Worm (Caenorhabditis elegans): ENCODE results near the gene F14H12.7.

Gene F14H12.7

DNA sequence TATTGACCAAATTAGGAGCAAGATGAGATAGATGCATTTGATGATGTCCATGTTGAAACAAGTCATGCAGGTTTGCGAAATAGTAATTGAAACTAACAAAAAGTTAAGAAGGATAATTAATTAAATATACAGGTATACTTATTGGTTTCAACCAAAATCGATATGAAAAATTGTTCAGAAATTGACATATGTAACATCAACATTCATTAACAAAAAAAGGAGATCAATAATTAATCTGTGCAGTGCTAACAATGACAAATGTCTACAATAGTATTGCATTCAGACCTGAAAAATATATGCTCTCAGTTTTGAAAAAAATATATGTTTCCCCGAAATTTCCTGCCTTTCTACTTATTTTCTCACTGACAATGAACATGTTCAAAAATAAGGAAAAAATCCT lies 6.4 kb upstream of the F14H12.7 start, which contains the start of gene R160.4:
TSS of gene R160.4 (minus strand) at position 101 of the 400 bp plus-strand sequence.
- no peak for TF ChIP-seq ceh-82 (tag; optimal IDR thresholded peaks at IDR 0.05)
- no peak for TF ChIP-seq jun-1 (tag; optimal IDR thresholded peaks at IDR 0.05)
- TF ChIP-seq F16B12.6 (tag; optimal IDR thresholded peaks at IDR 0.05): no peak
- TF ChIP-seq ces-1 (GFP tag; optimal IDR thresholded peaks at IDR 0.05): no peak
- no peak for TF ChIP-seq fos-1 (tag; optimal IDR thresholded peaks at IDR 0.05)
- TF ChIP-seq lin-39 (tag; optimal IDR thresholded peaks at IDR 0.05): no peak
- no peak for TF ChIP-seq ceh-63 (GFP tag; optimal IDR thresholded peaks at IDR 0.05)
- no peak for TF ChIP-seq hlh-4 (tag; optimal IDR thresholded peaks at IDR 0.05)
- TF ChIP-seq snpc-4 (tag; optimal IDR thresholded peaks at IDR 0.05): no peak
- TF ChIP-seq C34B4.2 (tag; optimal IDR thresholded peaks at IDR 0.05): no peak
- TF ChIP-seq nhr-28 (tag; optimal IDR thresholded peaks at IDR 0.05): no peak
- TF ChIP-seq egl-27 (tag; optimal IDR thresholded peaks at IDR 0.05): no peak

DNA sequence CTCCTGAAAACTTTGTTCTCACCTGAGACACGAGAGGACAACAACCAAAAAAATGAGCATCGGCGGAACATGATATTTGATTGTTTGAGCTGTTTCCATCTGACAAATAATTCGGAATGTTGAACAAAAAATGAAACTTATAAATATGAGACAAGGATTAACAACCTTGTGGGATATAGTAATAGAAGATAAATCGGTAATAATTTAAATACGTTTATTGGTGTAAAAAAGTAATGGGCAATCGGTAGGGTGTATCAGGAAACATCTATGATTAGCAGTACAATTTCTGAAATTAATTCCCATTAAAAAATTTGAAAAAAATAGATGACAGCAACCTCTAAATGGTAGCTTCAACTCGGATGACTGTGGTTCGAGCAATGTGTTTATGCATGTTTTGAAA lies 5.0 kb upstream of the F14H12.7 start, which contains the start of gene R160.10:
TSS of gene R160.10 (minus strand) at position 101 of the 400 bp plus-strand sequence.
- TF ChIP-seq tlp-1 (tag; optimal IDR thresholded peaks at IDR 0.05): no peak
- no peak for TF ChIP-seq irx-1 (tag; optimal IDR thresholded peaks at IDR 0.05)
- no peak for TF ChIP-seq jun-1 (tag; optimal IDR thresholded peaks at IDR 0.05)
- no peak for TF ChIP-seq unc-62 (GFP tag; optimal IDR thresholded peaks at IDR 0.05)
- no peak for TF ChIP-seq ama-1 (optimal IDR thresholded peaks at IDR 0.05)
- TF ChIP-seq skn-1 (tag; optimal IDR thresholded peaks at IDR 0.05): no peak

DNA sequence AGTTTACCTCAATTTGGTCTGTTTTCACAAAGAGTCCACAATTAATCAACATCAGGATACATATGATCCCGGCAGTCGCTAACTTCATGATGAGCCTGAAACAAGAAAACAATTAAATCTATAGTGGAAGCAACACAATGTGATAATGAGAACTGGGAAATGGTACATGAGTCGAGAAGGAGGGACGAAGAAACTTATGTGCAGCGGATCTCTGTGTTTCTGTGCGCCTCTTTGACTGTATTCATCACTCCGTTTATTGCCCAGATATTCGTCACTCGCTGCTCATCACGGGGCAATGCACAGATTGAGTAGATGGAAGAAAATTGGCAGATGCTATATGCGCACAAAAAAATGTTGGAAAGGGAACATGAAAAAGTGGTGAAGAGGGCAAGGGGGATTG lies 3.8 kb upstream of the F14H12.7 start, which contains the start of gene R160.3:
TSS of gene R160.3 (minus strand) at position 101 of the 400 bp plus-strand sequence.
- TF ChIP-seq ets-5 (GFP tag; IDR thresholded peaks at IDR 0.05) (no peak), efl-3 (GFP tag; optimal IDR thresholded peaks at IDR 0.05) (no peak), nhr-47 (tag; optimal IDR thresholded peaks at IDR 0.05) (no peak), unc-30 (tag; optimal IDR thresholded peaks at IDR 0.05) (no peak), Y116A8C.19 (tag; optimal IDR thresholded peaks at IDR 0.05; ENCODE audit: borderline replicate concordance) (no peak), alr-1 (tag; optimal IDR thresholded peaks at IDR 0.05; ENCODE audit: borderline replicate concordance) (no peak), nhr-76 (tag; optimal IDR thresholded peaks at IDR 0.05) (no peak), nhr-28 (tag; optimal IDR thresholded peaks at IDR 0.05) (no peak), fkh-10 (GFP tag; optimal IDR thresholded peaks at IDR 0.05) (no peak), skn-1 (tag; optimal IDR thresholded peaks at IDR 0.05) (no peak), lin-35 (GFP tag; optimal IDR thresholded peaks at IDR 0.05) (no peak), lin-15B (tag; optimal IDR thresholded peaks at IDR 0.05) (no peak), lin-14 (GFP tag; optimal IDR thresholded peaks at IDR 0.05) (no peak), xbp-1 (tag; optimal IDR thresholded peaks at IDR 0.05) (no peak), mdl-1 (tag; optimal IDR thresholded peaks at IDR 0.05) (no peak), pax-3 (tag; optimal IDR thresholded peaks at IDR 0.05) (no peak), nhr-20 (tag; optimal IDR thresholded peaks at IDR 0.05) (no peak), blmp-1 (tag; optimal IDR thresholded peaks at IDR 0.05) (no peak), nhr-71 (tag; optimal IDR thresholded peaks at IDR 0.05) (no peak)

DNA sequence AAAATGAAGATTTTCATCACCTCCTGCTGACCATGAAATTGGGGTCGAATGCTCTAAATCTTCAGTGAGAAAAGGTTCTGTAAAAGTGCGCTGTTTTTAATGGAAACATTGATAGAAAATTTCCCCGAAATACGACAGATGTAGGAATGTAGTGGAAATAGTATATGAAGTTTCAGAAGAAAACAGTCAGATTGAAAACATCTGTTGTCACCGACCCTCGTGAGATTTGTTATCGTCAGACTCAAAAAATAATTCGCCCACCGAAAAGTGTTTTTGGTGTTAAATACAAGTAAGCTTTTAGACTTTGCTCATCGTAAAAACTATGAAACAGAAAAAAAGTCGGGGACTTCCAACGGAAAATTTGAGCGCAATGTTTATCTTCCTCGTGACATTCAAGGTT lies 2.5 kb upstream of the F14H12.7 start, which contains the start of gene F14H12.8:
TSS of gene F14H12.8 (minus strand) at position 101 of the 400 bp plus-strand sequence.
- TF ChIP-seq nhr-19 (GFP tag; conservative IDR thresholded peaks at IDR 0.05) (no peak), elt-2 (tag; optimal IDR thresholded peaks at IDR 0.05) (no peak), mdl-1 (tag; optimal IDR thresholded peaks at IDR 0.05) (no peak), snu-23 (GFP tag; optimal IDR thresholded peaks at IDR 0.05) (no peak), mep-1 (tag; optimal IDR thresholded peaks at IDR 0.05) (no peak), pqm-1 (tag; optimal IDR thresholded peaks at IDR 0.05) (no peak), lin-39 (tag; optimal IDR thresholded peaks at IDR 0.05) (no peak), isw-1 (GFP tag; IDR thresholded peaks at IDR 0.05) (no peak), dpl-1 (GFP tag; optimal IDR thresholded peaks at IDR 0.05) (no peak), efl-1 (optimal IDR thresholded peaks at IDR 0.05) (no peak), efl-1 (GFP tag; optimal IDR thresholded peaks at IDR 0.05 in 1 of 2) (no peak), fkh-8 (tag; optimal IDR thresholded peaks at IDR 0.05) (no peak), Y116A8C.19 (tag; optimal IDR thresholded peaks at IDR 0.05; ENCODE audit: borderline replicate concordance) (no peak), fkh-10 (GFP tag; optimal IDR thresholded peaks at IDR 0.05) (no peak), lir-3 (tag; optimal IDR thresholded peaks at IDR 0.05; ENCODE audit: poor library complexity) (no peak), pag-3 (tag; optimal IDR thresholded peaks at IDR 0.05; ENCODE audit: borderline replicate concordance, insufficient read depth) (no peak), fos-1 (tag; optimal IDR thresholded peaks at IDR 0.05) (no peak), lin-35 (GFP tag; optimal IDR thresholded peaks at IDR 0.05) (no peak)
